Worm (Caenorhabditis elegans) whole organism, L2 larva: ENCODE results near the gene C07A9.5.

Source experiments
- ceh-16 ChIP-seq: fragments of 150-350 bp; optimal IDR thresholded peaks from 2 replicates; lab custom pipeline; 2014; ENCODE audit warnings: missing biosample characterization, missing genetic modification characterization
- nhr-11 ChIP-seq: fragments of 150-350 bp; optimal IDR thresholded peaks from 2 replicates; lab custom pipeline; 2014; ENCODE audit warnings: missing biosample characterization, missing genetic modification characterization

ce11 chrIII:9714731-9715130 lies 32.1 kb upstream of the C07A9.5 start:
- TF ChIP-seq nhr-11 (tag; lab: Kevin White, UChicago), result no peak
- TF ChIP-seq ceh-16 (tag; lab: Kevin White, UChicago), result no peak
